Worm (Caenorhabditis elegans) whole organism, young adult: Measurements from ENCODE around the gene mlt-8.

Source experiments
- B0261.1 ChIP-seq: sonication (generic microtip); optimal IDR thresholded peaks from 2 replicates; lab custom pipeline; 2016; ENCODE audit warnings: mild to moderate bottlenecking, missing genetic modification characterization, moderate library complexity, missing compliant biosample characterization
- C17E4.6 ChIP-seq: fragments of 200-800 bp; sonication (Bioruptor generic); IDR thresholded peaks from 2 replicates; pipeline ENCODE4 v1.3.6; 2022; ENCODE audit warnings: missing genetic modification reagents, missing genetic modification characterization, missing compliant biosample characterization
- F23B12.7 ChIP-seq: sonication (generic microtip); optimal IDR thresholded peaks from 2 replicates; lab custom pipeline; 2017; ENCODE audit warnings: missing genetic modification characterization, mild to moderate bottlenecking, missing compliant biosample characterization, antibody characterized with exemption, moderate library complexity; ENCODE audit not compliant: insufficient read depth
- F33H1.4 ChIP-seq: fragments of 200-800 bp; sonication (Bioruptor generic); IDR thresholded peaks from 2 replicates; pipeline ENCODE4 v1.3.6; 2022; ENCODE audit warnings: missing genetic modification reagents, missing genetic modification characterization, missing compliant biosample characterization
- F39B2.1 ChIP-seq: fragments of 200-800 bp; sonication (Bioruptor generic); IDR thresholded peaks from 2 replicates; pipeline ENCODE4 v1.3.6; 2022; ENCODE audit warnings: missing genetic modification reagents, missing genetic modification characterization, missing compliant biosample characterization
- F49E8.2 ChIP-seq: sonication (generic microtip); optimal IDR thresholded peaks from 3 replicates; lab custom pipeline; 2017; ENCODE audit warnings: missing genetic modification characterization, mild to moderate bottlenecking, missing compliant biosample characterization, antibody characterized with exemption, moderate library complexity; ENCODE audit not compliant: insufficient read depth
- F55B11.4 ChIP-seq: sonication (generic microtip); optimal IDR thresholded peaks from 2 replicates; lab custom pipeline; 2016; ENCODE audit warnings: missing compliant biosample characterization, missing genetic modification characterization, borderline replicate concordance; ENCODE audit not compliant: insufficient read depth
- T07F8.4 ChIP-seq: sonication (generic microtip); optimal IDR thresholded peaks from 2 replicates; lab custom pipeline; 2016; ENCODE audit warnings: mild to moderate bottlenecking, missing genetic modification characterization, moderate library complexity, missing compliant biosample characterization
- T26A5.8 ChIP-seq: sonication (generic microtip); optimal IDR thresholded peaks from 2 replicates; lab custom pipeline; 2016; ENCODE audit warnings: missing genetic modification characterization, missing compliant biosample characterization
- Y56A3A.18 ChIP-seq: fragments of 200-800 bp; sonication (Bioruptor generic); IDR thresholded peaks from 2 replicates; pipeline ENCODE4 v1.3.6; 2022; ENCODE audit warnings: missing genetic modification reagents, missing genetic modification characterization, missing compliant biosample characterization
- aptf-2 ChIP-seq: fragments of 200-800 bp; sonication (Bioruptor generic); conservative IDR thresholded peaks from 2 replicates; pipeline ENCODE4 v1.3.6; 2022; ENCODE audit warnings: missing genetic modification reagents, missing genetic modification characterization, missing compliant biosample characterization
- aptf-3 ChIP-seq: fragments of 200-800 bp; sonication (Bioruptor generic); IDR thresholded peaks from 2 replicates; pipeline ENCODE4 v1.3.6; 2022; ENCODE audit warnings: missing genetic modification characterization, missing compliant biosample characterization
- attf-6 ChIP-seq: fragments of 200-800 bp; sonication (Bioruptor generic); IDR thresholded peaks from 2 replicates; pipeline ENCODE4 v1.3.6; 2022; ENCODE audit warnings: missing genetic modification reagents, missing genetic modification characterization, missing compliant biosample characterization
- ccch-3 ChIP-seq: fragments of 200-800 bp; sonication (Bioruptor generic); optimal IDR thresholded peaks from 2 replicates; lab custom pipeline; 2018; ENCODE audit warnings: mild to moderate bottlenecking, missing genetic modification characterization, missing compliant biosample characterization
- ceh-27 ChIP-seq: fragments of 200-800 bp; sonication (Bioruptor generic); optimal IDR thresholded peaks from 2 replicates; lab custom pipeline; 2018; ENCODE audit warnings: mild to moderate bottlenecking, missing genetic modification characterization, moderate library complexity, missing compliant biosample characterization
- ceh-91 ChIP-seq: fragments of 200-800 bp; sonication (Bioruptor generic); IDR thresholded peaks from 2 replicates; pipeline ENCODE4 v1.3.6; 2022; ENCODE audit warnings: missing genetic modification reagents, missing genetic modification characterization, missing compliant biosample characterization
- die-1 ChIP-seq: sonication (generic microtip); optimal IDR thresholded peaks from 2 replicates; lab custom pipeline; 2016; ENCODE audit warnings: missing genotype, mild to moderate bottlenecking, missing genetic modification characterization, missing compliant biosample characterization
- egl-44 ChIP-seq: fragments of 200-800 bp; sonication (Bioruptor generic); IDR thresholded peaks from 2 replicates; pipeline ENCODE4 v1.3.6; 2022; ENCODE audit warnings: missing genetic modification reagents, missing genetic modification characterization, missing compliant biosample characterization
- egrh-3 ChIP-seq: fragments of 200-800 bp; sonication (Bioruptor generic); IDR thresholded peaks from 2 replicates; pipeline ENCODE4 v1.3.6; 2022; ENCODE audit warnings: missing genetic modification reagents, missing genetic modification characterization, missing compliant biosample characterization
- fkh-3 ChIP-seq: sonication (generic microtip); optimal IDR thresholded peaks from 2 replicates; lab custom pipeline; 2016; ENCODE audit warnings: mild to moderate bottlenecking, missing genetic modification characterization, missing compliant biosample characterization
- hmg-1.2 ChIP-seq: fragments of 200-800 bp; sonication (Bioruptor generic); IDR thresholded peaks from 2 replicates; pipeline ENCODE4 v1.3.6; 2022; ENCODE audit warnings: missing genetic modification reagents, missing genetic modification characterization, missing compliant biosample characterization
- hrde-1 ChIP-seq: sonication (generic microtip); optimal IDR thresholded peaks from 2 replicates; lab custom pipeline; 2016; ENCODE audit warnings: missing genetic modification characterization, mild to moderate bottlenecking, missing compliant biosample characterization, moderate library complexity, missing genotype, missing genetic modification reagents, borderline replicate concordance
- lin-35 ChIP-seq, 3 experiments: fragments of 150-350 bp in 2 of 3; sonication (generic microtip) in 1 of 3; optimal IDR thresholded peaks; 2 replicates each; lab custom pipeline; 2014 to 2018; ENCODE audit warnings: missing biosample characterization in 3 of 3, missing genetic modification characterization in 3 of 3, missing genetic modification reagents in 3 of 3
- lin-40 ChIP-seq: sonication (generic microtip); optimal IDR thresholded peaks from 2 replicates; lab custom pipeline; 2016; ENCODE audit warnings: missing genetic modification characterization, mild to moderate bottlenecking, missing compliant biosample characterization, missing genotype, missing genetic modification reagents
- lsl-1 ChIP-seq: fragments of 200-800 bp; sonication (Bioruptor generic); optimal IDR thresholded peaks from 2 replicates; lab custom pipeline; 2018; ENCODE audit warnings: mild to moderate bottlenecking, missing genetic modification characterization, moderate library complexity, missing compliant biosample characterization
- lsy-27 ChIP-seq: sonication (generic microtip); optimal IDR thresholded peaks from 2 replicates; lab custom pipeline; 2017; ENCODE audit warnings: missing genetic modification characterization, mild to moderate bottlenecking, missing compliant biosample characterization, antibody characterized with exemption, missing genotype, borderline replicate concordance; ENCODE audit not compliant: insufficient read depth
- madf-3 ChIP-seq: fragments of 200-800 bp; sonication (Bioruptor generic); IDR thresholded peaks from 2 replicates; pipeline ENCODE4 v1.3.6; 2022; ENCODE audit warnings: missing genetic modification reagents, missing genetic modification characterization, missing compliant biosample characterization
- madf-6 ChIP-seq: fragments of 200-800 bp; sonication (Bioruptor generic); IDR thresholded peaks from 2 replicates; pipeline ENCODE4 v1.3.6; 2022; ENCODE audit warnings: missing genetic modification reagents, missing genetic modification characterization, missing compliant biosample characterization
- mcd-1 ChIP-seq: fragments of 200-800 bp; sonication (Bioruptor generic); IDR thresholded peaks from 2 replicates; pipeline ENCODE4 v1.3.6; 2022; ENCODE audit warnings: missing genetic modification reagents, missing genetic modification characterization, missing compliant biosample characterization
- mes-4 ChIP-seq: sonication (generic microtip); optimal IDR thresholded peaks from 2 replicates; lab custom pipeline; 2016; ENCODE audit warnings: missing genotype, missing genetic modification characterization, missing compliant biosample characterization
- mxl-1 ChIP-seq: sonication (generic microtip); optimal IDR thresholded peaks from 2 replicates; lab custom pipeline; 2016; ENCODE audit warnings: missing genetic modification characterization, missing compliant biosample characterization
- nfya-1 ChIP-seq: sonication (generic microtip); optimal IDR thresholded peaks from 2 replicates; lab custom pipeline; 2017; ENCODE audit warnings: antibody characterized with exemption, missing compliant biosample characterization, missing genetic modification characterization, borderline replicate concordance; ENCODE audit not compliant: insufficient read depth
- nhr-179 ChIP-seq: sonication (generic microtip); optimal IDR thresholded peaks from 2 replicates; lab custom pipeline; 2016; ENCODE audit warnings: mild to moderate bottlenecking, missing genetic modification characterization, missing compliant biosample characterization
- nhr-27 ChIP-seq: fragments of 200-800 bp; sonication (Bioruptor generic); optimal IDR thresholded peaks from 2 replicates; lab custom pipeline; 2018; ENCODE audit warnings: mild to moderate bottlenecking, missing genetic modification characterization, moderate library complexity, missing compliant biosample characterization
- nhr-90 ChIP-seq: sonication (generic microtip); optimal IDR thresholded peaks from 2 replicates; lab custom pipeline; 2016; ENCODE audit warnings: missing genotype, mild to moderate bottlenecking, missing genetic modification characterization, missing compliant biosample characterization
- pha-4 ChIP-seq: fragments of 150-350 bp; sonication (generic microtip); optimal IDR thresholded peaks from 2 replicates; lab custom pipeline; 2014; ENCODE audit warnings: missing biosample characterization, missing genetic modification reagents, missing genetic modification characterization
- rec-8 ChIP-seq, 2 experiments: sonication (generic microtip); optimal IDR thresholded peaks; 2 replicates each; lab custom pipeline; 2016; ENCODE audit warnings: mild to moderate bottlenecking in 2 of 2, missing genetic modification characterization in 2 of 2, missing genetic modification reagents in 2 of 2, missing genotype in 2 of 2, missing biosample characterization in 1 of 2, missing compliant biosample characterization in 1 of 2, moderate library complexity in 1 of 2
- repo-1 ChIP-seq: sonication (generic microtip); optimal IDR thresholded peaks from 2 replicates; lab custom pipeline; 2017; ENCODE audit warnings: mild to moderate bottlenecking, missing genetic modification characterization, missing compliant biosample characterization
- sdz-38 ChIP-seq: sonication (generic microtip); optimal IDR thresholded peaks from 2 replicates; lab custom pipeline; 2016; ENCODE audit warnings: missing genotype, missing genetic modification characterization, missing compliant biosample characterization
- sea-2 ChIP-seq: fragments of 200-800 bp; sonication (Bioruptor generic); IDR thresholded peaks from 2 replicates; pipeline ENCODE4 v1.3.6; 2022; ENCODE audit warnings: missing genetic modification characterization, missing compliant biosample characterization
- snpc-3.4 ChIP-seq: sonication (generic microtip); optimal IDR thresholded peaks from 2 replicates; lab custom pipeline; 2017; ENCODE audit warnings: missing genetic modification characterization, mild to moderate bottlenecking, missing compliant biosample characterization, antibody characterized with exemption, moderate library complexity, missing genotype, missing genetic modification reagents
- snpc-4 ChIP-seq, 5 experiments: fragments of 150-350 bp in 1 of 5; sonication (generic microtip) in 4 of 5; optimal IDR thresholded peaks; 2 replicates each; lab custom pipeline; 2014 to 2018; ENCODE audit warnings: missing genetic modification characterization in 5 of 5, missing biosample characterization in 3 of 5, antibody characterized with exemption in 2 of 5, mild to moderate bottlenecking in 2 of 5, missing compliant biosample characterization in 2 of 5, missing genotype in 2 of 5, moderate library complexity in 2 of 5, missing genetic modification reagents in 1 of 5
- unc-62 ChIP-seq: fragments of 150-350 bp; optimal IDR thresholded peaks from 2 replicates; lab custom pipeline; 2014; ENCODE audit warnings: missing biosample characterization, missing genetic modification reagents, missing genetic modification characterization
- ztf-22 ChIP-seq: fragments of 200-800 bp; sonication (Bioruptor generic); optimal IDR thresholded peaks from 2 replicates; lab custom pipeline; 2018; ENCODE audit warnings: mild to moderate bottlenecking, missing genetic modification characterization, moderate library complexity, missing compliant biosample characterization
- ztf-25 ChIP-seq: fragments of 200-800 bp; sonication (Bioruptor generic); IDR thresholded peaks from 2 replicates; pipeline ENCODE4 v1.3.6; 2022; ENCODE audit warnings: missing genetic modification reagents, missing genetic modification characterization, missing compliant biosample characterization
- ztf-6 ChIP-seq: fragments of 200-800 bp; sonication (Bioruptor generic); IDR thresholded peaks from 2 replicates; pipeline ENCODE4 v1.3.6; 2022; ENCODE audit warnings: missing genetic modification reagents, missing genetic modification characterization, missing compliant biosample characterization

Gene mlt-8

ce11 chrII:605267-605666, 33.4 kb upstream of the mlt-8 start, which contains the start of gene W04H10.2:
TSS of gene W04H10.2 (plus strand) at chrII:605567.
- TF ChIP-seq nhr-90 (tag; lab: Kevin White, UChicago) = no peak
- no peak for TF ChIP-seq die-1
- no peak for TF ChIP-seq C17E4.6
- no peak for TF ChIP-seq ceh-27 (GFP tag; lab: Kevin White, UChicago)
- TF ChIP-seq lsl-1 (GFP tag; lab: Kevin White, UChicago) = no peak
- no peak for TF ChIP-seq T26A5.8 (tag; lab: Kevin White, UChicago)
- TF ChIP-seq ceh-91 (GFP tag; lab: Robert Waterston, UW) = no peak
- TF ChIP-seq rec-8 (tag; optimal IDR thresholded peaks at IDR 0.05; lab: Kevin White, UChicago) = no peak
- TF ChIP-seq F23B12.7 = no peak
- TF ChIP-seq, all 124 proteins: peak for 0

- TF ChIP-seq unc-62 (GFP tag; lab: Kevin White, UChicago) (no peak), ztf-25 (GFP tag; lab: Robert Waterston, UW) (no peak), snpc-4 (GFP tag; optimal IDR thresholded peaks at IDR 0.05; lab: Kevin White, UChicago) (no peak), snpc-4 (tag; optimal IDR thresholded peaks at IDR 0.05; lab: Kevin White, UChicago) (peak in 1 of 4 experiments; percentile 23), Y56A3A.18 (no peak), aptf-3 (no peak), mxl-1 (tag; lab: Kevin White, UChicago) (no peak), madf-3 (GFP tag; lab: Robert Waterston, UW) (no peak), F39B2.1 (GFP tag; lab: Robert Waterston, UW) (no peak), nhr-90 (tag; lab: Kevin White, UChicago) (no peak), mcd-1 (GFP tag; lab: Robert Waterston, UW) (no peak), F55B11.4 (tag; lab: Kevin White, UChicago) (no peak), madf-6 (no peak), fkh-3 (no peak), lin-35 (GFP tag; optimal IDR thresholded peaks at IDR 0.05; lab: Kevin White, UChicago) (peak in 1 of 3 experiments; percentile 8), B0261.1 (tag; lab: Kevin White, UChicago) (no peak), F33H1.4 (GFP tag; lab: Robert Waterston, UW) (no peak), ztf-22 (GFP tag; lab: Kevin White, UChicago) (no peak), sea-2 (no peak), egl-44 (GFP tag; lab: Robert Waterston, UW) (no peak), lsy-27 (tag; lab: Kevin White, UChicago) (no peak), repo-1 (tag; lab: Kevin White, UChicago) (no peak), ceh-91 (GFP tag; lab: Robert Waterston, UW) (no peak), ztf-6 (GFP tag; lab: Robert Waterston, UW) (no peak), nfya-1 (no peak), nhr-27 (tag; lab: Kevin White, UChicago) (no peak), aptf-2 (GFP tag; lab: Robert Waterston, UW) (no peak), pha-4 (no peak), ccch-3 (no peak), snpc-3.4 (tag; lab: Kevin White, UChicago) (no peak), attf-6 (GFP tag; lab: Robert Waterston, UW) (no peak), F49E8.2 (tag; lab: Kevin White, UChicago) (no peak), hmg-1.2 (GFP tag; lab: Robert Waterston, UW) (peak; percentile 61; the same call in 1 of the 2 replicates), nhr-179 (tag; lab: Kevin White, UChicago) (no peak), hrde-1 (tag; lab: Kevin White, UChicago) (no peak), egrh-3 (GFP tag; lab: Robert Waterston, UW) (no peak), mes-4 (tag; lab: Kevin White, UChicago) (no peak), sdz-38 (no peak), T07F8.4 (tag; lab: Kevin White, UChicago) (no peak), lin-40 (tag; lab: Kevin White, UChicago) (peak; percentile 7)
Measured at ce11 chrII:602969-603368, 31.1 kb upstream of the mlt-8 start.
